Worm (Caenorhabditis elegans) whole organism, L4 larva: ENCODE measurements around the gene pptr-1.
"Not testable (repeated sequence)": the region's sequence is repeated elsewhere in the genome, so short reads cannot be mapped to it uniquely, and the experiment has no call there.

ENCODE experiments used
- F10B5.3 ChIP-seq: sonication (generic microtip); optimal IDR thresholded peaks from 2 replicates; lab custom pipeline; 2016; ENCODE audit warnings: mild to moderate bottlenecking, missing genetic modification characterization, missing compliant biosample characterization
- T26A8.4 ChIP-seq: fragments of 200-800 bp; sonication (Bioruptor generic); IDR thresholded peaks from 2 replicates; pipeline ENCODE4 v1.3.6; 2022; ENCODE audit warnings: missing genetic modification characterization, missing compliant biosample characterization
- Y48G9A.11 ChIP-seq: fragments of 200-800 bp; sonication (Bioruptor generic); IDR thresholded peaks from 2 replicates; pipeline ENCODE4 v1.3.6; 2022; ENCODE audit warnings: missing genetic modification reagents, missing genetic modification characterization, missing compliant biosample characterization
- aha-1 ChIP-seq: fragments of 150-350 bp; peaks from one replicate; lab custom pipeline; 2014; ENCODE audit warnings: missing biosample characterization, missing genetic modification characterization
- ceh-32 ChIP-seq: sonication (generic microtip); optimal IDR thresholded peaks from 2 replicates; lab custom pipeline; 2016; ENCODE audit warnings: mild to moderate bottlenecking, missing genetic modification characterization, missing compliant biosample characterization; ENCODE audit not compliant: poor library complexity
- ceh-44 ChIP-seq: fragments of 200-800 bp; sonication (Bioruptor generic); IDR thresholded peaks from 2 replicates; pipeline ENCODE4 v1.3.6; 2022; ENCODE audit warnings: missing genetic modification reagents, missing genetic modification characterization, missing compliant biosample characterization
- ceh-62 ChIP-seq: sonication (generic microtip); optimal IDR thresholded peaks from 2 replicates; lab custom pipeline; 2017; ENCODE audit warnings: missing biosample characterization, missing genetic modification characterization
- ceh-82 ChIP-seq: sonication (generic microtip); optimal IDR thresholded peaks from 2 replicates; lab custom pipeline; 2017; ENCODE audit warnings: missing biosample characterization, missing genetic modification characterization
- daf-8 ChIP-seq: fragments of 200-800 bp; sonication (Bioruptor generic); IDR thresholded peaks from 2 replicates; pipeline ENCODE4 v1.3.6; 2022; ENCODE audit warnings: missing genetic modification characterization, missing compliant biosample characterization
- dmd-6 ChIP-seq: fragments of 200-800 bp; sonication (Bioruptor generic); IDR thresholded peaks from 2 replicates; pipeline ENCODE4 v1.3.6; 2022; ENCODE audit warnings: missing genetic modification reagents, missing genetic modification characterization, missing compliant biosample characterization
- dmd-8 ChIP-seq: fragments of 200-800 bp; sonication (Bioruptor generic); IDR thresholded peaks from 2 replicates; pipeline ENCODE4 v1.3.6; 2022; ENCODE audit warnings: missing genetic modification characterization, missing compliant biosample characterization
- dmd-9 ChIP-seq: fragments of 200-800 bp; sonication (Bioruptor generic); IDR thresholded peaks from 2 replicates; pipeline ENCODE4 v1.3.6; 2022; ENCODE audit warnings: missing genetic modification reagents, missing genetic modification characterization, missing compliant biosample characterization
- dpl-1 ChIP-seq: fragments of 150-350 bp; optimal IDR thresholded peaks from 2 replicates; lab custom pipeline; 2014; ENCODE audit warnings: missing biosample characterization, missing genetic modification reagents, missing genetic modification characterization
- duxl-1 ChIP-seq: sonication (generic microtip); optimal IDR thresholded peaks from 2 replicates; lab custom pipeline; 2016; ENCODE audit warnings: mild to moderate bottlenecking, missing genetic modification characterization, moderate library complexity, missing compliant biosample characterization; ENCODE audit not compliant: poor library complexity
- egl-27 ChIP-seq: sonication (generic microtip); optimal IDR thresholded peaks from 3 replicates; lab custom pipeline; 2017; ENCODE audit warnings: missing biosample characterization, missing genetic modification reagents, missing genetic modification characterization
- fkh-10 ChIP-seq: fragments of 150-350 bp; optimal IDR thresholded peaks from 2 replicates; lab custom pipeline; 2014; ENCODE audit warnings: missing biosample characterization, missing genetic modification reagents, missing genetic modification characterization
- gei-8 ChIP-seq: fragments of 200-800 bp; sonication (Bioruptor generic); optimal IDR thresholded peaks from 2 replicates; lab custom pipeline; 2018; ENCODE audit warnings: mild to moderate bottlenecking, missing genetic modification characterization, missing compliant biosample characterization
- hlh-11 ChIP-seq: fragments of 200-800 bp; sonication (Bioruptor generic); optimal IDR thresholded peaks from 2 replicates; lab custom pipeline; 2018; ENCODE audit warnings: mild to moderate bottlenecking, missing genetic modification characterization, missing compliant biosample characterization
- jun-1 ChIP-seq: fragments of 150-350 bp; optimal IDR thresholded peaks from 2 replicates; lab custom pipeline; 2014; ENCODE audit warnings: missing biosample characterization, missing genetic modification reagents, missing genetic modification characterization
- lin-1 ChIP-seq: fragments of 200-800 bp; sonication (Bioruptor generic); IDR thresholded peaks from 2 replicates; pipeline ENCODE4 v1.3.6; 2022; ENCODE audit warnings: missing genetic modification reagents, missing genetic modification characterization, missing compliant biosample characterization
- lin-13 ChIP-seq: fragments of 150-350 bp; optimal IDR thresholded peaks from 2 replicates; lab custom pipeline; 2014; ENCODE audit warnings: missing biosample characterization, missing genetic modification reagents, missing genetic modification characterization
- lin-15B ChIP-seq: fragments of 150-350 bp; sonication (generic microtip); optimal IDR thresholded peaks from 3 replicates; lab custom pipeline; 2014; ENCODE audit warnings: missing biosample characterization, missing genetic modification characterization
- lir-3 ChIP-seq: sonication (generic microtip); optimal IDR thresholded peaks from 2 replicates; lab custom pipeline; 2016; ENCODE audit warnings: mild to moderate bottlenecking, missing genetic modification characterization, missing compliant biosample characterization
- mdt-29 ChIP-seq: fragments of 200-800 bp; sonication (Bioruptor generic); IDR thresholded peaks from 2 replicates; pipeline ENCODE4 v1.3.6; 2022; ENCODE audit warnings: missing genetic modification reagents, missing genetic modification characterization, missing compliant biosample characterization
- mes-2 ChIP-seq: sonication (generic microtip); optimal IDR thresholded peaks from 2 replicates; lab custom pipeline; 2016; ENCODE audit warnings: missing genotype, mild to moderate bottlenecking, missing genetic modification characterization, missing compliant biosample characterization; ENCODE audit not compliant: poor library complexity, severe bottlenecking
- mxl-3 ChIP-seq: fragments of 200-800 bp; sonication (Bioruptor generic); optimal IDR thresholded peaks from 2 replicates; lab custom pipeline; 2018; ENCODE audit warnings: mild to moderate bottlenecking, missing genetic modification characterization, missing compliant biosample characterization
- nhr-10 ChIP-seq: fragments of 150-350 bp; optimal IDR thresholded peaks from 2 replicates; lab custom pipeline; 2014; ENCODE audit warnings: missing biosample characterization, missing genetic modification characterization
- nhr-102 ChIP-seq: sonication (generic microtip); optimal IDR thresholded peaks from 2 replicates; lab custom pipeline; 2016; ENCODE audit warnings: mild to moderate bottlenecking, missing genetic modification characterization, moderate library complexity, missing compliant biosample characterization
- nhr-11 ChIP-seq: fragments of 150-350 bp; optimal IDR thresholded peaks from 2 replicates; lab custom pipeline; 2014; ENCODE audit warnings: missing biosample characterization, missing genetic modification characterization
- nhr-25 ChIP-seq: sonication (generic microtip); optimal IDR thresholded peaks from 2 replicates; lab custom pipeline; 2017; ENCODE audit warnings: missing genetic modification characterization, mild to moderate bottlenecking, missing compliant biosample characterization, antibody characterized with exemption, moderate library complexity, borderline replicate concordance; ENCODE audit not compliant: insufficient read depth
- nhr-28 ChIP-seq: fragments of 150-350 bp; optimal IDR thresholded peaks from 2 replicates; lab custom pipeline; 2014; ENCODE audit warnings: missing biosample characterization, missing genetic modification characterization
- nhr-76 ChIP-seq: fragments of 150-350 bp; optimal IDR thresholded peaks from 2 replicates; lab custom pipeline; 2014; ENCODE audit warnings: missing biosample characterization, missing genetic modification characterization
- nhr-77 ChIP-seq: fragments of 150-350 bp; optimal IDR thresholded peaks from 2 replicates; lab custom pipeline; 2014; ENCODE audit warnings: missing biosample characterization, missing genetic modification characterization
- pha-4 ChIP-seq, 2 experiments: fragments of 150-350 bp in 1 of 2; fragments of 200-800 bp in 1 of 2; sonication (Bioruptor generic) in 1 of 2; IDR thresholded peaks in 1 of 2; optimal IDR thresholded peaks in 1 of 2; 2 replicates each; pipeline versions ENCODE4 v1.3.6 to Lab custom; 2014 to 2022; ENCODE audit warnings: missing genetic modification characterization in 2 of 2, missing genetic modification reagents in 2 of 2, missing biosample characterization in 1 of 2, missing compliant biosample characterization in 1 of 2
- php-3 ChIP-seq: fragments of 200-800 bp; sonication (Bioruptor generic); IDR thresholded peaks from 2 replicates; pipeline ENCODE4 v1.3.6; 2022; ENCODE audit warnings: missing genetic modification reagents, missing genetic modification characterization, missing compliant biosample characterization
- pqm-1 ChIP-seq: sonication (generic microtip); optimal IDR thresholded peaks from 2 replicates; lab custom pipeline; 2017; ENCODE audit warnings: missing biosample characterization, missing genetic modification characterization
- rbr-2 ChIP-seq: sonication (generic microtip); optimal IDR thresholded peaks from 2 replicates; lab custom pipeline; 2016; ENCODE audit warnings: missing genotype, missing genetic modification characterization, missing compliant biosample characterization
- spr-3 ChIP-seq: fragments of 200-800 bp; sonication (Bioruptor generic); optimal IDR thresholded peaks from 2 replicates; lab custom pipeline; 2018; ENCODE audit warnings: mild to moderate bottlenecking, missing genetic modification characterization, missing compliant biosample characterization
- unc-62 ChIP-seq, 3 experiments: fragments of 150-350 bp in 1 of 3; sonication (generic microtip); optimal IDR thresholded peaks in 2 of 3; peaks in 1 of 3; 1 replicate in 1 of 3; 2 replicates in 2 of 3; lab custom pipeline; 2014 to 2017; ENCODE audit warnings: missing biosample characterization in 3 of 3, missing genetic modification characterization in 3 of 3, missing genetic modification reagents in 3 of 3, missing genotype in 1 of 3
- vab-7 ChIP-seq: fragments of 200-800 bp; sonication (Bioruptor generic); IDR thresholded peaks from 2 replicates; pipeline ENCODE4 v1.3.6; 2022; ENCODE audit warnings: missing genetic modification reagents, missing genetic modification characterization, missing compliant biosample characterization
- zag-1 ChIP-seq: fragments of 150-350 bp; optimal IDR thresholded peaks from 2 replicates; lab custom pipeline; 2014; ENCODE audit warnings: missing biosample characterization, missing genetic modification characterization
- zfp-3 ChIP-seq: fragments of 200-800 bp; sonication (Bioruptor generic); conservative IDR thresholded peaks from 2 replicates; pipeline ENCODE4 v1.3.6; 2022; ENCODE audit warnings: missing genetic modification reagents, missing genetic modification characterization, missing compliant biosample characterization
- zip-2 ChIP-seq: fragments of 150-350 bp; optimal IDR thresholded peaks from 2 replicates; lab custom pipeline; 2014; ENCODE audit warnings: missing biosample characterization, missing genetic modification characterization

Gene pptr-1

ce11 chrV:16377849-16378248, 20.5 kb downstream of the pptr-1 start, which contains the start of gene F13A7.1:
Gene F13A7.1 (minus strand): TSS chrV:16377949.
- TF ChIP-seq lir-3 (tag; lab: Kevin White, UChicago) (no peak), F10B5.3 (tag; lab: Kevin White, UChicago) (no peak), dpl-1 (GFP tag; lab: Kevin White, UChicago) (no peak), duxl-1 (tag; lab: Kevin White, UChicago) (no peak), nhr-11 (tag; lab: Kevin White, UChicago) (no peak), zag-1 (tag; lab: Kevin White, UChicago) (no peak), nhr-10 (no peak), lin-1 (no peak), Y48G9A.11 (GFP tag; lab: Robert Waterston, UW) (no peak), zfp-3 (GFP tag; lab: Robert Waterston, UW) (no peak), vab-7 (GFP tag; lab: Robert Waterston, UW) (no peak), dmd-9 (no peak), nhr-25 (no peak), unc-62 (GFP tag; optimal IDR thresholded peaks at IDR 0.05 in 1 of 2; lab: Kevin White, UChicago) (no peak), unc-62 (tag; optimal IDR thresholded peaks at IDR 0.05; lab: Kevin White, UChicago) (no peak), daf-8 (no peak), ceh-82 (no peak)

- TF ChIP-seq aha-1 (peak; percentile 94), gei-8 (GFP tag; lab: Kevin White, UChicago) (no peak), mdt-29 (no peak)
Measured at ce11 chrV:16382949-16383348, 25.6 kb downstream of the pptr-1 start.

- TF ChIP-seq daf-8; php-3 (GFP tag; lab: Robert Waterston, UW); pha-4 (GFP tag; IDR thresholded peaks at IDR 0.05; lab: Robert Waterston, UW); pha-4 (tag; optimal IDR thresholded peaks at IDR 0.05; lab: Kevin White, UChicago): not testable (repeated sequence)
Measured at ce11 chrV:16383729-16384128, 26.4 kb downstream of the pptr-1 start, which contains the start of gene F13A7.7. Gene F13A7.7 (minus strand): TSS chrV:16383829.

- TF ChIP-seq dpl-1 (GFP tag; lab: Kevin White, UChicago): no peak
- peak in 1 of 2 experiments; percentile 62 for TF ChIP-seq unc-62 (GFP tag; optimal IDR thresholded peaks at IDR 0.05 in 1 of 2; lab: Kevin White, UChicago)
- no peak for TF ChIP-seq unc-62 (tag; optimal IDR thresholded peaks at IDR 0.05; lab: Kevin White, UChicago)
Measured at ce11 chrV:16388268-16388667, 30.9 kb downstream of the pptr-1 start, which contains the start of gene sri-65. Gene sri-65 (minus strand): TSS chrV:16388368.

- peak; percentile 86 for TF ChIP-seq dmd-6
- TF ChIP-seq zip-2 (tag; lab: Kevin White, UChicago): no peak
- TF ChIP-seq rbr-2 (tag; lab: Kevin White, UChicago): no peak
- TF ChIP-seq mes-2: no peak
- peak; percentile 31 for TF ChIP-seq pqm-1
- TF ChIP-seq nhr-28 (tag; lab: Kevin White, UChicago): peak; percentile 88
- TF ChIP-seq nhr-77 (tag; lab: Kevin White, UChicago): peak; percentile 11
- no peak for TF ChIP-seq lin-15B (tag; lab: Kevin White, UChicago)
- TF ChIP-seq ceh-62: no peak
- no peak for TF ChIP-seq jun-1 (tag; lab: Kevin White, UChicago)
- no peak for TF ChIP-seq F10B5.3 (tag; lab: Kevin White, UChicago)
- no peak for TF ChIP-seq fkh-10 (GFP tag; lab: Kevin White, UChicago)
- no peak for TF ChIP-seq egl-27 (tag; lab: Kevin White, UChicago)
- peak; percentile 45 for TF ChIP-seq hlh-11 (tag; lab: Kevin White, UChicago)
- no peak for TF ChIP-seq zfp-3 (GFP tag; lab: Robert Waterston, UW)
- TF ChIP-seq dmd-8 (GFP tag; lab: Robert Waterston, UW): no peak
- no peak for TF ChIP-seq spr-3 (GFP tag; lab: Kevin White, UChicago)
- TF ChIP-seq T26A8.4 (GFP tag; lab: Robert Waterston, UW): no peak
- no peak for TF ChIP-seq nhr-76 (tag; lab: Kevin White, UChicago)
- no peak for TF ChIP-seq nhr-11 (tag; lab: Kevin White, UChicago)
- peak; percentile 67 for TF ChIP-seq mxl-3 (GFP tag; lab: Kevin White, UChicago)
- no peak for TF ChIP-seq ceh-44 (GFP tag; lab: Robert Waterston, UW)
- TF ChIP-seq lin-13 (GFP tag; lab: Kevin White, UChicago): no peak
- TF ChIP-seq ceh-32 (tag; lab: Kevin White, UChicago): no peak
- peak; percentile 95 for TF ChIP-seq nhr-102 (tag; lab: Kevin White, UChicago)
Measured at ce11 chrV:16390655-16391054, 33.3 kb downstream of the pptr-1 start, which contains the start of gene gst-44. Gene gst-44 (plus strand): TSS chrV:16390891.
